Fruit fly (Drosophila melanogaster) Kc167 (cell line): ENCODE measurements around the gene CG32706.

Source experiments
- Myc ChIP-seq: fragments of >200 bp; optimal IDR thresholded peaks from 2 replicates; lab custom pipeline; 2017; ENCODE audit warnings: missing external identifiers
- Sin3A ChIP-seq: fragments of >200 bp; optimal IDR thresholded peaks from 2 replicates; lab custom pipeline; 2018; ENCODE audit warnings: missing external identifiers
- h ChIP-seq: fragments of >200 bp; optimal IDR thresholded peaks from 3 replicates; lab custom pipeline; 2018; ENCODE audit warnings: missing external identifiers
- insv ChIP-seq: fragments of >200 bp; optimal IDR thresholded peaks from 3 replicates; lab custom pipeline; 2018; ENCODE audit warnings: missing external identifiers
- psq ChIP-seq: fragments of >200 bp; optimal IDR thresholded peaks from 2 replicates; lab custom pipeline; 2017; ENCODE audit warnings: missing external identifiers
- ttk ChIP-seq: sonication (Bioruptor generic); optimal IDR thresholded peaks from 2 replicates; lab custom pipeline; 2017; ENCODE audit warnings: missing external identifiers

Gene CG32706

DNA sequence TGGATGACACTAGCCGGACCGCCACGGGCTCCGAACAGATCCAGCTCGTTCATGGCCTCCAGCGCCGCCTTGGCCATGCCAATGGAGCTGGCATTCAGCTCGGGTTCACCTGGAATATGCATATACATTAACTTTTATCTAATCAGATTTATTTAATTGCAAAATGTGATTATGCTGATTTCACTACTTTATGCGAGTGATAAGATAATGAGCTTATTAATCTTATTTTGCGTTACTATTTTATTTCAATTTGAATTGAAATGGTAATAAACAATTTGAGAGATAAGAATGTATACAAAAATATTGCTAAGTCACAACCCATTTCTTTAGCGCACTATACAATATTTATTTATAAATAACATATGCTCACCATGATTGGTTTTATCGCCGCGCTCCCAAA lies 15.2 kb downstream of the CG32706 start:
- TF ChIP-seq h (no peak), Myc (lab: Kevin White, UChicago) (no peak)

DNA sequence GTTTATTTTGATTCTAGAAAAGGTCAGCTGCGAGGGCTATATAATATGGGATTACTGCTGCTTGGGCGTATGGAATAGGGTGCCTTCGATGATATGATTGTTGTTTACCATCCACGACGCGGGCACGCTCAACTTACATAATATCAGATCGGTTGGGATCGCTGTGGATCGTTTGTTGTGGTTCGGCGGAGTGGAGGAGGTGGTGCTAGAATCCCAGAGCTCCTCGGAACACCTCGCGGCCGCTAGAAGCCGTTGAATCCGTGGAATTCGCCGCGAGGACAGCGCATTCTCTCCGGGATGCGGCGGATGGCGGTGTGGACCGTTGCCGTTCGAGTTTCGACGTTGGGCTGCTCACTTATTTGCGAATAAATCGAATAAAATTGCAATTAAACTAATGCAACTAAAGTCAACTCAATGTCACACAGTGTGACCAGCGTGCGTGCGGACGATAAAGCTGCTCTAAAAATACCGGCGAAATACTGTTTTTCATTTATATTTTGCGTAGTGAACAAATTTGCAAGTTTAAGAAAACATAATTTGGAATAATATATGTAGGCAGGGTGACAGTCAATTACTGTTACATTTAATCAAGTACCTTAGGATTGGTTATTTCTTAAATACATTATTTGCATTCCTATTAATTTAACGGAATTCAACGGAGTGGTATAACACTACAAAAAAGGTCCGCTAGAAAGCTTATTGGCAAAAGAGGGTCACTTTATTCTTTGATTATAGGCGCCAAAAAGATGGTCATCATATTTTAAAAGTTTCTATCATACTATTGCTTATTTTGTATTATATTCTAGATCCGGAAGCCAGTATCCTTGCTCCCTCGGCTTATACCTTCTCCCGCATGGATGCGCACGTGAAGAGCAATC lies 16.6 kb downstream of the CG32706 start, which contains the start of gene CG7766:
CG7766 (minus strand) TSS at position 432 of the 878 bp plus-strand sequence.
- TF ChIP-seq Sin3A (lab: Kevin White, UChicago): no peak
- no peak for TF ChIP-seq psq (lab: Kevin White, UChicago)
- no peak for TF ChIP-seq ttk
- TF ChIP-seq Myc (lab: Kevin White, UChicago): no peak
- TF ChIP-seq insv: no peak
- no peak for TF ChIP-seq h

DNA sequence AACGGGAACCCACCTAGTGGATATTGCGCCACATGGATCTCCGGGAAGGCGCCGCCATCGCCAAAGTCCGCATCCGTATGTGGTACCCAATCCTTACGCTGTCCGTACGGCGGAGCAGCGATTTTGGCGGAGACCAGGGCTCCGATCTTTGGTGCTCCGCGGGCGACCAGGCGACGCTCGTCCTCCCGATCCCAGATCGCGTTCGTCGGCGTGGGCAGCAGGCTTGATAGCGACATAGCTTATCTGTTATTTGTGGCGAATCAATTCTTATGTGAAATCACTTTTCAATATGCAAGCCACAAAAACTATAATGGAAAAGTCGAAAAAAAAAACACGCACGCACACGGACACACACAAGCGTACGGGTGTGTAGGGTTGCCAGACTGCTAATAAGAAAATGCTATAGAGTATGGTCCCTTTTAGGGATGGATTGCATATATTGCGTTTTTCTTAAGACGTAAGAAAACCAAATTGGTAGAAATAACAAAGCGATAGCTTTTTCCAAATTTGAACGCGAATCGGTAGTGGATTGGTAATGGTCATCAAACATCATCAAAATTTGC lies 19.4 kb downstream of the CG32706 start, which contains the start of gene Bx42:
Bx42 (minus strand) TSS at position 393 of the 563 bp plus-strand sequence.
- TF ChIP-seq insv (no peak), ttk (no peak), Myc (lab: Kevin White, UChicago) (no peak)

DNA sequence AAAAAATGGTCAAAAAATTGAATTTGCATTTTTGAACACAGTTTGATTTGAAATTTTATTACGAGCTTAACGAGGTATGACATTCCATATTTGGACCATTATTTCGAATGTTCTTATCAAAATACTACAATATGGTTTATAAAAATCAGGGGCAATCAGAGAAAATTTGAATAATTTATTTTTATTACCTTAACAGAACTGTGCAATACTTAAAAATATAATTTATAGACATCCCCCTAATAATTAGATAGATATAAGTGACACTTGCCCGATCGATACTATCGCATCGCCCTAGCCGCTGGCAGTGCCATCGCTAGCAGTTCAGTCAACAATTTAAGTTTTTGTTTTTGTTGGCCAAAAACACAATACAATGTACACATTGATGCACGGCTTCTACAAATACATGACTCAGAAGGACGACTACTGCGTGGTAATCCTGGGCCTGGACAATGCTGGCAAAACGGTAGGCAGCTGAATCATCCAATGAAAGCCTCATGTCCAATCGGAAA lies 19.9 kb downstream of the CG32706 start, which contains the start of gene Arfrp1:
Arfrp1 (plus strand) TSS at position 295 of the 509 bp plus-strand sequence.
- TF ChIP-seq psq (lab: Kevin White, UChicago): no peak
- TF ChIP-seq ttk: no peak
- no peak for TF ChIP-seq h
- no peak for TF ChIP-seq insv
- TF ChIP-seq Myc (lab: Kevin White, UChicago): no peak
- no peak for TF ChIP-seq Sin3A (lab: Kevin White, UChicago)

DNA sequence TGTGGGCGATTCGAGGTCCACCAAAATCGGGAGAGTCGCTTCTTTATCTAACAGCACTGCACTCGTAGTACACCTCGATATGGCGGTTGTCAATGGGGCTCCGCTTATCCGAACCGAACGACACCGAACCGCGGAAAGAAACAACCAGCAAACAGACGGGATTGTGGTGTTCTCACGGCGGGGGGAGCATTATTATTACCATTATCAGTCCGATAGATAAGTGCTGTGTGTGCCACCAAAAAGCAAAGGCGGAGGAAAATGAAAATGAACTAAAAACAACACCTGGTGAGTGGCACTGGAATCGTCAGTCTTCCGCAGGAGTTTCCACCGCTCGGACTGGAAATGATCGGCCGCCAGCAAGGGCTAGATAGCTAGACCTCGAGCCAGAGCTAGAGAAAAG lies 21.5 kb downstream of the CG32706 start, which contains the start of gene AP-1gamma:
AP-1gamma (plus strand) TSS at position 305 of the 400 bp plus-strand sequence.
- no peak for TF ChIP-seq ttk
- TF ChIP-seq Sin3A (lab: Kevin White, UChicago): no peak
- TF ChIP-seq psq (lab: Kevin White, UChicago): no peak
- no peak for TF ChIP-seq Myc (lab: Kevin White, UChicago)
- no peak for TF ChIP-seq insv
- no peak for TF ChIP-seq h

DNA sequence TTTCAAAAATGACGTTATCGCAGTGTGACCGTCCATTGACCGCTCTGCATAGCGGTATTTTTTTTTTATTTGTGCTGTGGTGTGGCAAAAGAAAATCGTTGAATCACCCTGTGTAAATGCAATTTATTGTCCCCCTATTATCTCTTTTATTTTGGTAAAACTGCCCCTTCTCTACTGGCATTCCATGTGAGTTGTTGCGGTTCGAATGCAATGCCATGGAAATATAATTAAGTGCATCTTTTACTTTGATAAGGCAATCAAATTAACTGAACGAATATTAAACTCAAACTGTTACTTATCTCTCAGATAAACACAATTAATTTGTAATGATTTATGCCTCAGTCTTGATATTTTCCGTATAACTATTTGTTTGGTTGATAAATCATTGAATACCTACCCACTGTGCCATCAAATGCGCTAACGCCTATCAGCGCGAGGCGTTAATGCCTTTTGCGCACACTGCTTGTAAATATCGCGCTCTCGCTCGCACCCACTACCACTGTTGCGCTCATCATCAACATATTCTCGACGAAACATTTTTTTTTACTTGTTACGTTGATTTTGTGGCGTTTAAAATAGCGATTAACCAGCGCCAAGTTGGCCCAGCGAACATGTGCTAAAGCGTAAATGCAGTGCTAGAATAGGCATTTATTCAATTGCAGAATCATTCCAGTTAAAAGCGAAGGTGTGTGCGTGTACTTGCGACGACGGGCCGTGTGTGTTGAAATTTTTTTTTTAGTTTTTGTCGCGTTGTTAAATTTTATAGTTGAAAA lies 22.3 kb downstream of the CG32706 start:
- TF ChIP-seq h: no peak

DNA sequence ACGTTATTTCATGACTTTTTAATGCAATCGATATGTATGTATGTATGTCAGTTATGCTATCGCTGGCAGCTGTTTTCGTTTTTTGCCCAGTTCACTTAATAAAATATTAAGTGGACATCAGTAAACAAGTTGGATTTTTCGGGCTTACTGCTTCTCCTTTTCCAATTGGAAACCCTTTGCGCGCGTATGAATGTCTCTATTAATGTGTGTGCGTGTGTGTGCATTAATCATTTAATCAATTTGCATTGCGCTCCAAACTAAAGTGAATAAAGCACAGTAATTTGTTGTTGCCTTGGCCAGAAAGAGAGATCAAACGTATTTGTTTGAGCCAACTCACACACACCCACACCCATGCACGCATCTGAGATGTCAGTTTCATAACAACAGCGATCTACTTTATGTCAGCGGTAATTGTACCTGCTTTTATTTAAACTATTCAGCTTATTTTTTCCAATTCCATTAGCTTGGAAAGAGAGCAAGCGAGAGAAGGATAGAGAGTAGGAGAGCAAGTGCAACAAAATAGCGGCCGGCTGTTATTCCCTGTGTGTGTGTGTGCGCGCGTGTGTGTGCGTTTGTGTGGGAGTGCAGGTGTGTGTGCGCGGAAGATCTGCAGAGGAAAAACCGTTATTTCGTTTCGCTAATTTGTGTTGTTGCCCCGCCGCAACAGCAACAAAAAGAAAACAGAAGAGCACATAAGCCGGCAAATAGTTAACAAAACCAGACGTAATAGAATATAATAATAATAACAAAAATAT lies 23.4 kb downstream of the CG32706 start:
- TF ChIP-seq Sin3A (lab: Kevin White, UChicago): no peak
- no peak for TF ChIP-seq h
- TF ChIP-seq insv: no peak
- no peak for TF ChIP-seq Myc (lab: Kevin White, UChicago)
- no peak for TF ChIP-seq ttk
- TF ChIP-seq psq (lab: Kevin White, UChicago): no peak

DNA sequence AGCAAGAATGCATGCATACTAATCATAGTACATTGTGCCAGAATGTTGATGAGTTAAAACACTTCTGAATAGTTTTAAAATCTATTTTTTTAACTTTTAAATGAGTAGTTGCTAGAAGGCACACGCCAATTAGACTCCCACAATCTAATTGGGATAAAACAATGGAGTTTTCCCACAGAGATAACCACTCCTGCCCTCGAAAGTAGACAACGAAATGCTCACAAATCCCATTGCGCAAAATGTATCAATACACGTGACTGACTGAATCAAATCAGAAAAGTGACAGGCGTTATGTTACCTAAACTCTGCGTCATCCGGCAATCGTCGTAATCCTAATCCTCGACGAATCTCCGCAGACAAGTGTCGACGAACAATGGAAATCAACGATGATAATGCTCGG lies 30.9 kb downstream of the CG32706 start:
- TF ChIP-seq h (no peak), insv (no peak), psq (lab: Kevin White, UChicago) (no peak), Myc (lab: Kevin White, UChicago) (no peak), Sin3A (lab: Kevin White, UChicago) (no peak), ttk (no peak)

DNA sequence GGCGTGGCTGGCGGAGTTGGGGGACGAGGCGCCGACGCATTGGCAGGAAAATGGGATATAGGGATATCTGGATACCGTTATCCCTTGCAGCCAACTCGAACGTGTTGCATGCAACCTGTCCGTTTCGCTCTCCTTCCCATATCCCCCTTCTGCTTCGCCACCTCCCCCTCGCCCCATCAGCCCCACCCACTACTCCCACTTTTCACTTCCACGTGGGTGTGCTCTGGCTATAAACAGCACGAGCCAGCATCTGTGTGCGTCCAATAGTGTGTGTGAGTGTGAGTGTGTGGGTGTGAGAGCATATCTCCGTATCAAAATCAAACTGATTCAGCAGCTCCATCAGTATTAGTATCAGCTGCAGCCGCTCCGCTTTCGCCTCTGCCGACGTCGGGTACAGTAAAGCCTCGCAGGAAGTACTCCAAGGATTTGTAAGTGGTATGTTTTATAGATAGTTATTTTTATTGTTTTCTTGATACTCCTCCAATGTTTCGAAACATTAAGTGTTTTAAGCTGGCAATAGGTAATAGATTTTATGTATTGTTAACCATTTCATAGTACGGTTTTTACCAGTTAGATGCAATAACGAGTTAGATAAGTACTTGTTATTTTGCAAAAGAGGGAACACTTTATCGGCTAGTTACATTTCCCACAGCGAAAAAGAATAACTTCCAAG lies 32.2 kb downstream of the CG32706 start:
- TF ChIP-seq psq (lab: Kevin White, UChicago) (no peak), insv (no peak), ttk (no peak), Sin3A (lab: Kevin White, UChicago) (no peak), h (no peak), Myc (lab: Kevin White, UChicago) (no peak)

DNA sequence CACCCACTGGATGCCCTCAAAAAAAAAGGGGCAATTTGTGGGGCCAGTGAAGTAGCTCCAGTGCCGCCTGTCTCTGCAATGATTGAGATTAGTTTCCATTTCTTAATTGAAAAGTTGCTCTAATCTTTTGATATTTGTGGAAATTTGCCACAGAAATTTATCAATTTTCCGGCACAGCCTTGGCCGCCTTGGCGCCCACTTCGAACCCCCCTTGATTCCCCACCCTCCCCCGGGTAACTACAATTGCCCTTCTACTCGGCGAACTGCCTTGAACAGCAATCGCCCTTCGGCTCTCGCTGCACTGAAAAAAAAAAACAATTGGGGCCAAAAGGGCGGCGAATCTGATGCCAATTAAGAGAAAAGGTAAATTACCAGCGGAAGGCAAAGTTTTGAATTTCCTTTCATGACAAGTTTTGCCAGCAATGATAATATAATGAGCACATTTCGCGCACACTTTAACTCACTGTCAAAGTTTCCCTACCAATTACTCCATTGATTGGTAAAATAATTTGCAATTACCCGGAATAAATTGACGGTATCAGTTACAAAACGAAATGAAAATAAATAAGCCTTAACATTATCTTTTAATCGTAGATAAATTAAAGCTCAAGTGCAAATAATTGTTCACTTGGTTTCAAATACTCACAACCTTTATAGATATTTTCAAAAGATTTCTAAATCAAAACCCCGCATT lies 32.9 kb downstream of the CG32706 start:
- no peak for TF ChIP-seq insv
- no peak for TF ChIP-seq Sin3A (lab: Kevin White, UChicago)
- no peak for TF ChIP-seq ttk
- no peak for TF ChIP-seq Myc (lab: Kevin White, UChicago)
- TF ChIP-seq h: no peak
- TF ChIP-seq psq (lab: Kevin White, UChicago): no peak
